Worm (Caenorhabditis elegans): ENCODE measurements around the gene C14B9.2.

Gene C14B9.2

ce11 chrIII:8158140-8158786 lies 24.8 kb downstream of the C14B9.2 start, which contains the start of gene atg-13 (continued):
- TF ChIP-seq tlp-1 (tag; optimal IDR thresholded peaks at IDR 0.05) (no peak), ceh-88 (GFP tag; IDR thresholded peaks at IDR 0.05) (no peak), nhr-76 (tag; optimal IDR thresholded peaks at IDR 0.05) (no peak), pqm-1 (tag; optimal IDR thresholded peaks at IDR 0.05) (no peak), nhr-77 (tag; optimal IDR thresholded peaks at IDR 0.05) (no peak), unc-86 (tag; optimal IDR thresholded peaks at IDR 0.05) (no peak)

ce11 chrIII:8161238-8161637 lies 27.8 kb downstream of the C14B9.2 start, which contains the start of gene inpp-5K:
inpp-5K (minus strand) TSS chrIII:8161338.
- no peak for TF ChIP-seq unc-130 (tag; optimal IDR thresholded peaks at IDR 0.05)
- TF ChIP-seq aly-2 (tag; optimal IDR thresholded peaks at IDR 0.05): peak; percentile 33
- TF ChIP-seq ama-1 (optimal IDR thresholded peaks at IDR 0.05): no peak
- TF ChIP-seq ceh-8 (GFP tag; optimal IDR thresholded peaks at IDR 0.05): no peak

ce11 chrIII:8163283-8163682 lies 29.8 kb downstream of the C14B9.2 start, which contains the start of gene bath-42:
bath-42 (minus strand) TSS chrIII:8163383.
- TF ChIP-seq dsc-1 (tag; optimal IDR thresholded peaks at IDR 0.05): no peak

- TF ChIP-seq swsn-7 (tag; optimal IDR thresholded peaks at IDR 0.05) (peak; percentile 87), elt-3 (tag; optimal IDR thresholded peaks at IDR 0.05) (peak in 3 of 6 experiments; percentile 67 to 81 (median 75)), skn-1 (tag; optimal IDR thresholded peaks at IDR 0.05) (peak; percentile 94), ceh-88 (GFP tag; IDR thresholded peaks at IDR 0.05) (peak; percentile 48; the same call in 1 of the 2 replicates), zag-1 (tag; optimal IDR thresholded peaks at IDR 0.05) (no peak), hlh-17 (GFP tag; optimal IDR thresholded peaks at IDR 0.05; ENCODE audit: borderline replicate concordance) (no peak), lsy-2 (tag; optimal IDR thresholded peaks at IDR 0.05) (peak; percentile 99), C04F5.9 (tag; optimal IDR thresholded peaks at IDR 0.05) (peak; percentile 35), jun-1 (tag; optimal IDR thresholded peaks at IDR 0.05) (peak; percentile 79), lin-39 (tag; optimal IDR thresholded peaks at IDR 0.05) (peak; percentile 48), lin-13 (GFP tag; optimal IDR thresholded peaks at IDR 0.05) (peak; percentile 88), efl-1 (optimal IDR thresholded peaks at IDR 0.05) (peak; percentile 85 to 93), efl-1 (GFP tag; optimal IDR thresholded peaks at IDR 0.05 in 1 of 2) (peak; percentile 92 to 99), Y116A8C.19 (tag; optimal IDR thresholded peaks at IDR 0.05; ENCODE audit: borderline replicate concordance) (no peak), rnt-1 (tag; optimal IDR thresholded peaks at IDR 0.05) (peak; percentile 91), pqm-1 (tag; optimal IDR thresholded peaks at IDR 0.05) (no peak), nhr-47 (tag; optimal IDR thresholded peaks at IDR 0.05) (peak; percentile 84), ztf-4 (tag; optimal IDR thresholded peaks at IDR 0.05) (peak; percentile 69), nhr-19 (GFP tag; conservative IDR thresholded peaks at IDR 0.05) (peak; percentile 87), vab-15 (tag; optimal IDR thresholded peaks at IDR 0.05) (peak; percentile 95), nhr-84 (tag; optimal IDR thresholded peaks at IDR 0.05) (no peak), ets-5 (GFP tag; IDR thresholded peaks at IDR 0.05) (no peak), ama-1 (optimal IDR thresholded peaks at IDR 0.05) (peak; percentile 51), lin-35 (GFP tag; optimal IDR thresholded peaks at IDR 0.05) (peak; percentile 95), hlh-4 (tag; optimal IDR thresholded peaks at IDR 0.05) (no peak), sox-4 (tag; optimal IDR thresholded peaks at IDR 0.05) (peak; percentile 55), C34B4.2 (tag; optimal IDR thresholded peaks at IDR 0.05) (no peak), lir-3 (tag; optimal IDR thresholded peaks at IDR 0.05; ENCODE audit: poor library complexity) (peak; percentile 52), unc-30 (tag; optimal IDR thresholded peaks at IDR 0.05) (no peak), C16A3.4 (tag; optimal IDR thresholded peaks at IDR 0.05) (peak; percentile 96), elt-2 (tag; optimal IDR thresholded peaks at IDR 0.05) (peak; percentile 33), nhr-76 (tag; optimal IDR thresholded peaks at IDR 0.05) (peak; percentile 13), nhr-77 (tag; optimal IDR thresholded peaks at IDR 0.05) (peak; percentile 85), dsc-1 (tag; optimal IDR thresholded peaks at IDR 0.05) (peak; percentile 76), nhr-11 (tag; optimal IDR thresholded peaks at IDR 0.05) (no peak), unc-86 (tag; optimal IDR thresholded peaks at IDR 0.05) (peak; percentile 80), grh-1 (GFP tag; IDR thresholded peaks at IDR 0.05) (peak; percentile 46; the same call in 1 of the 2 replicates), egl-13 (tag; optimal IDR thresholded peaks at IDR 0.05) (peak; percentile 68), nhr-28 (tag; optimal IDR thresholded peaks at IDR 0.05) (no peak), unc-130 (tag; optimal IDR thresholded peaks at IDR 0.05) (peak; percentile 99), blmp-1 (tag; optimal IDR thresholded peaks at IDR 0.05) (peak; percentile 95)
Observed at ce11 chrIII:8163788-8164423, 30.4 kb downstream of the C14B9.2 start, which contains the start of gene prp-8. prp-8 (plus strand) TSS chrIII:8164373.

Data from whole organism, L1 larva.